Worm (Caenorhabditis elegans) whole organism, L1 larva: ENCODE results near the gene clec-31.

Experiments used
- C04F5.9 ChIP-seq: sonication (generic microtip); optimal IDR thresholded peaks from 2 replicates; lab custom pipeline; 2016; ENCODE audit warnings: missing genetic modification characterization, missing compliant biosample characterization
- C34B4.2 ChIP-seq: sonication (generic microtip); optimal IDR thresholded peaks from 2 replicates; lab custom pipeline; 2017; ENCODE audit warnings: mild to moderate bottlenecking, missing genetic modification characterization, missing compliant biosample characterization
- F16B12.6 ChIP-seq: fragments of 150-350 bp; optimal IDR thresholded peaks from 2 replicates; lab custom pipeline; 2014; ENCODE audit warnings: missing biosample characterization, missing genetic modification characterization
- aha-1 ChIP-seq: fragments of 150-350 bp; optimal IDR thresholded peaks from 2 replicates; lab custom pipeline; 2014; ENCODE audit warnings: missing biosample characterization, missing genetic modification characterization
- alr-1 ChIP-seq: fragments of 200-800 bp; sonication (Bioruptor generic); optimal IDR thresholded peaks from 2 replicates; lab custom pipeline; 2018; ENCODE audit warnings: borderline replicate concordance, mild to moderate bottlenecking, missing genetic modification characterization, missing compliant biosample characterization
- ceh-8 ChIP-seq: fragments of 200-800 bp; sonication (Bioruptor generic); optimal IDR thresholded peaks from 2 replicates; lab custom pipeline; 2018; ENCODE audit warnings: mild to moderate bottlenecking, missing genetic modification characterization, moderate library complexity, missing compliant biosample characterization
- ceh-88 ChIP-seq: fragments of 200-800 bp; sonication (Bioruptor generic); IDR thresholded peaks from 2 replicates; pipeline ENCODE4 v1.3.6; 2022; ENCODE audit warnings: missing genetic modification characterization, missing compliant biosample characterization
- ceh-90 ChIP-seq: sonication (generic microtip); optimal IDR thresholded peaks from 2 replicates; lab custom pipeline; 2016; ENCODE audit warnings: missing genetic modification characterization, missing compliant biosample characterization
- ces-1 ChIP-seq: fragments of 150-350 bp; optimal IDR thresholded peaks from 2 replicates; lab custom pipeline; 2014; ENCODE audit warnings: missing biosample characterization, missing genetic modification reagents, missing genetic modification characterization
- dpl-1 ChIP-seq, 3 experiments: fragments of 150-350 bp in 2 of 3; sonication (generic microtip) in 1 of 3; optimal IDR thresholded peaks; 2 replicates each; lab custom pipeline; 2014 to 2017; ENCODE audit warnings: missing biosample characterization in 3 of 3, missing genetic modification characterization in 3 of 3, missing genetic modification reagents in 3 of 3
- dsc-1 ChIP-seq: sonication (generic microtip); optimal IDR thresholded peaks from 2 replicates; lab custom pipeline; 2016; ENCODE audit warnings: mild to moderate bottlenecking, missing genetic modification characterization, missing compliant biosample characterization
- elt-2 ChIP-seq: sonication (generic microtip); optimal IDR thresholded peaks from 2 replicates; lab custom pipeline; 2016; ENCODE audit warnings: missing genetic modification characterization, mild to moderate bottlenecking, inconsistent platforms, missing compliant biosample characterization, missing genetic modification reagents
- fkh-8 ChIP-seq: sonication (generic microtip); optimal IDR thresholded peaks from 2 replicates; lab custom pipeline; 2016; ENCODE audit warnings: mild to moderate bottlenecking, missing genetic modification characterization, missing compliant biosample characterization
- irx-1 ChIP-seq: sonication (generic microtip); optimal IDR thresholded peaks from 2 replicates; lab custom pipeline; 2016; ENCODE audit warnings: missing genetic modification characterization, missing compliant biosample characterization
- jun-1 ChIP-seq: fragments of 150-350 bp; optimal IDR thresholded peaks from 2 replicates; lab custom pipeline; 2014; ENCODE audit warnings: missing biosample characterization, missing genetic modification reagents, missing genetic modification characterization
- lin-14 ChIP-seq: fragments of 200-800 bp; sonication (Bioruptor generic); optimal IDR thresholded peaks from 2 replicates; lab custom pipeline; 2018; ENCODE audit warnings: mild to moderate bottlenecking, missing genetic modification characterization, moderate library complexity, missing compliant biosample characterization
- lin-39 ChIP-seq: fragments of 150-350 bp; optimal IDR thresholded peaks from 2 replicates; lab custom pipeline; 2014; ENCODE audit warnings: missing biosample characterization, missing genetic modification reagents, missing genetic modification characterization
- lir-3 ChIP-seq: sonication (generic microtip); optimal IDR thresholded peaks from 2 replicates; lab custom pipeline; 2016; ENCODE audit warnings: mild to moderate bottlenecking, missing genetic modification characterization, moderate library complexity, missing compliant biosample characterization; ENCODE audit not compliant: poor library complexity
- lsy-2 ChIP-seq, 2 experiments: fragments of 150-350 bp; optimal IDR thresholded peaks; 2 replicates each; lab custom pipeline; 2014; ENCODE audit warnings: missing biosample characterization in 2 of 2, missing genetic modification characterization in 2 of 2
- mab-9 ChIP-seq: fragments of 200-800 bp; sonication (Bioruptor generic); IDR thresholded peaks from 2 replicates; pipeline ENCODE4 v1.3.6; 2022; ENCODE audit warnings: missing genetic modification reagents, missing genetic modification characterization, missing compliant biosample characterization
- nhr-11 ChIP-seq: fragments of 150-350 bp; optimal IDR thresholded peaks from 2 replicates; lab custom pipeline; 2014; ENCODE audit warnings: missing biosample characterization, missing genetic modification characterization
- nhr-237 ChIP-seq: fragments of 150-350 bp; optimal IDR thresholded peaks from 2 replicates; lab custom pipeline; 2014; ENCODE audit warnings: missing biosample characterization, missing genetic modification characterization
- nhr-28 ChIP-seq: fragments of 150-350 bp; optimal IDR thresholded peaks from 2 replicates; lab custom pipeline; 2014; ENCODE audit warnings: missing biosample characterization, missing genetic modification characterization
- nhr-47 ChIP-seq: sonication (generic microtip); optimal IDR thresholded peaks from 2 replicates; lab custom pipeline; 2016; ENCODE audit warnings: mild to moderate bottlenecking, missing genetic modification characterization, moderate library complexity, missing compliant biosample characterization
- nhr-85 ChIP-seq: sonication (generic microtip); peaks from one replicate; lab custom pipeline; 2016; ENCODE audit warnings: missing genetic modification characterization, inconsistent platforms, missing compliant biosample characterization
- pag-3 ChIP-seq: sonication (generic microtip); optimal IDR thresholded peaks from 2 replicates; lab custom pipeline; 2017; ENCODE audit warnings: missing genetic modification characterization, mild to moderate bottlenecking, missing compliant biosample characterization, antibody characterized with exemption, borderline replicate concordance; ENCODE audit not compliant: insufficient read depth
- pqm-1 ChIP-seq: sonication (generic microtip); optimal IDR thresholded peaks from 3 replicates; lab custom pipeline; 2017; ENCODE audit warnings: missing biosample characterization, missing genetic modification characterization
- rnt-1 ChIP-seq: sonication (generic microtip); optimal IDR thresholded peaks from 2 replicates; lab custom pipeline; 2016; ENCODE audit warnings: mild to moderate bottlenecking, missing genetic modification characterization, moderate library complexity, missing compliant biosample characterization
- snu-23 ChIP-seq: sonication (generic microtip); optimal IDR thresholded peaks from 2 replicates; lab custom pipeline; 2016; ENCODE audit warnings: missing genetic modification characterization, missing compliant biosample characterization
- tbx-2 ChIP-seq: sonication (generic microtip); optimal IDR thresholded peaks from 2 replicates; lab custom pipeline; 2016; ENCODE audit warnings: missing genetic modification characterization, missing compliant biosample characterization
- xbp-1 ChIP-seq: sonication (generic microtip); optimal IDR thresholded peaks from 2 replicates; lab custom pipeline; 2016; ENCODE audit warnings: missing genetic modification characterization, missing compliant biosample characterization
- zag-1 ChIP-seq: fragments of 150-350 bp; optimal IDR thresholded peaks from 2 replicates; lab custom pipeline; 2014; ENCODE audit warnings: missing biosample characterization, missing genetic modification characterization
- zip-4 ChIP-seq: fragments of 200-800 bp; sonication (Bioruptor generic); optimal IDR thresholded peaks from 2 replicates; lab custom pipeline; 2018; ENCODE audit warnings: mild to moderate bottlenecking, missing genetic modification characterization, moderate library complexity, missing compliant biosample characterization

The clec-31 gene

DNA sequence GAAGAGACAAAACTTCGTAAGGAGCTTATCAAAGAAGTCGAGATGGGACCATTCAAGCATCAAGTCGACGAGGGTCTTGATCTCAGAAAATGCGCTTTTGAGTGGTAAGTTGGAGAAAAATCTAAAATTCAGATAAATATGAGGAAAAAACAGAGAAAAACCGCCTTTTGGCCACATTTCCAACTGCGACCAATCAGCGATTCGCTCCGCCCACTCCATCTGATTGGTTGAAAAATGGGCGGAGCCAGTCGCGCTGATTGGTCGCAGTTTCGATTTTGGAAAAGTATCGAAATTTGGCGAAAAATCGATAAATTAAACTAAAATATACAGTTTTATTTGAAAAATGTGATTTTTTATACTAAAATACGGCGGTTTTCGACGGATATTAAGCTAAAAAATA is 46.0 kb downstream of the clec-31 start:
- TF ChIP-seq irx-1 (tag; lab: Kevin White, UChicago) = no peak
- TF ChIP-seq lin-39 = no peak
- no peak for TF ChIP-seq nhr-47 (tag; lab: Kevin White, UChicago)
- no peak for TF ChIP-seq lin-14 (GFP tag; lab: Kevin White, UChicago)
- no peak for TF ChIP-seq zag-1 (tag; lab: Kevin White, UChicago)
- TF ChIP-seq jun-1 (tag; lab: Kevin White, UChicago) = no peak
- TF ChIP-seq ceh-90 (tag; lab: Kevin White, UChicago) = no peak
- no peak for TF ChIP-seq snu-23
- no peak for TF ChIP-seq nhr-28
- no peak for TF ChIP-seq nhr-237
- no peak for TF ChIP-seq lsy-2 (tag; optimal IDR thresholded peaks at IDR 0.05; lab: Kevin White, UChicago)
- TF ChIP-seq nhr-85 (tag; lab: Kevin White, UChicago) = no peak
- no peak for TF ChIP-seq xbp-1
- TF ChIP-seq ceh-88 (GFP tag; lab: Robert Waterston, UW) = no peak
- no peak for TF ChIP-seq elt-2 (tag; lab: Kevin White, UChicago)
- TF ChIP-seq F16B12.6 (tag; lab: Kevin White, UChicago) = no peak
- TF ChIP-seq tbx-2 (tag; lab: Kevin White, UChicago) = no peak
- TF ChIP-seq nhr-11 (tag; lab: Kevin White, UChicago) = no peak

ce11 chrV:16808168-16808567 is 49.7 kb downstream of the clec-31 start:
- TF ChIP-seq fkh-8 (tag; lab: Kevin White, UChicago) = no peak
- no peak for TF ChIP-seq aha-1 (tag; lab: Kevin White, UChicago)
- TF ChIP-seq ces-1 (GFP tag; lab: Kevin White, UChicago) = no peak
- no peak for TF ChIP-seq lsy-2 (tag; optimal IDR thresholded peaks at IDR 0.05; lab: Kevin White, UChicago)
- TF ChIP-seq lir-3 (tag; lab: Kevin White, UChicago) = no peak
- TF ChIP-seq alr-1 = no peak
- TF ChIP-seq C04F5.9 = no peak
- TF ChIP-seq dpl-1 (GFP tag; optimal IDR thresholded peaks at IDR 0.05; lab: Kevin White, UChicago) = no peak
- TF ChIP-seq lin-14 (GFP tag; lab: Kevin White, UChicago) = no peak
- TF ChIP-seq mab-9 (GFP tag; lab: Robert Waterston, UW) = no peak
- no peak for TF ChIP-seq zip-4
- no peak for TF ChIP-seq C34B4.2 (tag; lab: Kevin White, UChicago)
- TF ChIP-seq pag-3 (tag; lab: Kevin White, UChicago) = no peak
- no peak for TF ChIP-seq ceh-8
- TF ChIP-seq ceh-88 (GFP tag; lab: Robert Waterston, UW) = no peak
- TF ChIP-seq rnt-1 = no peak
- no peak for TF ChIP-seq pqm-1 (tag; lab: Kevin White, UChicago)
- TF ChIP-seq dsc-1 (tag; lab: Kevin White, UChicago) = no peak
